Fruit fly (Drosophila melanogaster): Measurements from ENCODE around the gene CG12121.

dm6 chrX:9223182-9223581, 9.0 kb downstream of the CG12121 start, which contains the start of gene t:
- peak; percentile 17 for TF ChIP-seq CG5204 (GFP tag; optimal IDR thresholded peaks at IDR 0.05)
- no peak for TF ChIP-seq CG11617 (GFP tag; optimal IDR thresholded peaks at IDR 0.05)
- no peak for TF ChIP-seq tj (GFP tag; optimal IDR thresholded peaks at IDR 0.05)
- TF ChIP-seq cic (GFP tag; optimal IDR thresholded peaks at IDR 0.05): no peak
- TF ChIP-seq CG7101 (tag; optimal IDR thresholded peaks at IDR 0.05): no peak
- TF ChIP-seq CG33017 (tag; optimal IDR thresholded peaks at IDR 0.05): no peak
- TF ChIP-seq toe (GFP tag; optimal IDR thresholded peaks at IDR 0.05): no peak
- no peak for TF ChIP-seq Mnt (GFP tag; optimal IDR thresholded peaks at IDR 0.05)
- no peak for TF ChIP-seq kay (GFP tag; ENCODE audit: borderline replicate concordance)
- no peak for TF ChIP-seq bab1 (GFP tag; optimal IDR thresholded peaks at IDR 0.05)
- TF ChIP-seq CG1620 (GFP tag; optimal IDR thresholded peaks at IDR 0.05): no peak
- no peak for TF ChIP-seq Hr96 (GFP tag; optimal IDR thresholded peaks at IDR 0.05)
- no peak for TF ChIP-seq pad (GFP tag; optimal IDR thresholded peaks at IDR 0.05)
- no peak for TF ChIP-seq Crg-1 (GFP tag; optimal IDR thresholded peaks at IDR 0.05)
